Fruit fly (Drosophila melanogaster) whole organism, embryonic: ENCODE data around the gene CG31189.

Experiments
- Abd-B ChIP-seq: fragments of 200-800 bp; sonication (Bioruptor generic); optimal IDR thresholded peaks from 2 replicates; lab custom pipeline; 2018; ENCODE audit warnings: missing biosample characterization, mild to moderate bottlenecking, missing genetic modification characterization, moderate library complexity
- CG10147 ChIP-seq: fragments of 200-800 bp; sonication (Bioruptor generic); optimal IDR thresholded peaks from 2 replicates; lab custom pipeline; 2019; ENCODE audit warnings: missing biosample characterization, mild to moderate bottlenecking, missing genetic modification characterization, moderate library complexity
- CG10321 ChIP-seq: fragments of 200-800 bp; sonication (Bioruptor generic); IDR thresholded peaks from 2 replicates; pipeline ENCODE4 v1.3.6; 2022; ENCODE audit warnings: missing biosample characterization, missing genetic modification characterization
- CG11456 ChIP-seq: fragments of 200-800 bp; sonication (Bioruptor generic); IDR thresholded peaks from 3 replicates; pipeline ENCODE4 v1.3.6; 2022; ENCODE audit warnings: missing biosample characterization, missing genetic modification characterization
- CG12071 ChIP-seq: fragments of 200-800 bp; sonication (Bioruptor generic); optimal IDR thresholded peaks from 3 replicates; lab custom pipeline; 2018; ENCODE audit warnings: missing biosample characterization, mild to moderate bottlenecking, missing genetic modification characterization
- CG1233 ChIP-seq: fragments of 200-800 bp; sonication (Bioruptor generic); optimal IDR thresholded peaks from 4 replicates; lab custom pipeline; 2018; ENCODE audit warnings: missing biosample characterization, mild to moderate bottlenecking, missing genetic modification characterization
- CG12942 ChIP-seq: fragments of 200-800 bp; sonication (Bioruptor generic); optimal IDR thresholded peaks from 3 replicates; lab custom pipeline; 2016; ENCODE audit warnings: missing biosample characterization, missing genetic modification characterization
- CG13287 ChIP-seq: fragments of 200-800 bp; sonication (Bioruptor generic); IDR thresholded peaks from 2 replicates; pipeline ENCODE4 v1.3.6; 2022; ENCODE audit warnings: missing biosample characterization, missing genetic modification characterization; ENCODE audit not compliant: partially characterized antibody
- CG14050 ChIP-seq: fragments of 200-800 bp; sonication (Bioruptor generic); IDR thresholded peaks from 3 replicates; pipeline ENCODE4 v1.3.6; 2022; ENCODE audit warnings: missing biosample characterization, missing genetic modification characterization
- CG14441 ChIP-seq: fragments of 200-800 bp; sonication (Bioruptor generic); IDR thresholded peaks from 2 replicates; pipeline ENCODE4 v1.3.6; 2022; ENCODE audit warnings: missing biosample characterization, missing genetic modification characterization
- CG14667 ChIP-seq: fragments of 200-800 bp; sonication (Bioruptor generic); IDR thresholded peaks from 2 replicates; pipeline ENCODE4 v1.3.6; 2022; ENCODE audit warnings: missing biosample characterization, missing genetic modification characterization
- CG15269 ChIP-seq: fragments of 200-800 bp; sonication (Bioruptor generic); optimal IDR thresholded peaks from 2 replicates; lab custom pipeline; 2018; ENCODE audit warnings: missing biosample characterization, mild to moderate bottlenecking, missing genetic modification characterization, moderate library complexity
- CG17328 ChIP-seq: fragments of 200-800 bp; sonication (Bioruptor generic); IDR thresholded peaks from 2 replicates; pipeline ENCODE4 v1.3.6; 2022; ENCODE audit warnings: missing biosample characterization, missing genetic modification characterization
- CG17802 ChIP-seq: fragments of 200-800 bp; sonication (Bioruptor generic); optimal IDR thresholded peaks from 2 replicates; lab custom pipeline; 2018; ENCODE audit warnings: missing biosample characterization, mild to moderate bottlenecking, missing genetic modification characterization, moderate library complexity
- CG1832 ChIP-seq: fragments of 200-800 bp; sonication (Bioruptor generic); optimal IDR thresholded peaks from 2 replicates; lab custom pipeline; 2017; ENCODE audit warnings: missing biosample characterization, mild to moderate bottlenecking, missing genetic modification characterization, inconsistent platforms
- CG4424 ChIP-seq: fragments of 200-800 bp; sonication (Bioruptor generic); optimal IDR thresholded peaks from 3 replicates; lab custom pipeline; 2016; ENCODE audit warnings: missing biosample characterization, missing genetic modification characterization
- CG6175 ChIP-seq: fragments of 200-800 bp; sonication (Bioruptor generic); IDR thresholded peaks from 3 replicates; pipeline ENCODE4 v1.3.6; 2022; ENCODE audit warnings: missing biosample characterization, missing genetic modification characterization
- CG7271 ChIP-seq: fragments of 200-800 bp; sonication (Bioruptor generic); optimal IDR thresholded peaks from 2 replicates; lab custom pipeline; 2018; ENCODE audit warnings: missing biosample characterization, mild to moderate bottlenecking, missing genetic modification characterization, moderate library complexity
- CG7839 ChIP-seq: fragments of 200-800 bp; sonication (Bioruptor generic); optimal IDR thresholded peaks from 3 replicates; lab custom pipeline; 2018; ENCODE audit warnings: missing biosample characterization, mild to moderate bottlenecking, missing genetic modification characterization, moderate library complexity
- CG8281 ChIP-seq: fragments of 200-800 bp; sonication (Bioruptor generic); optimal IDR thresholded peaks from 2 replicates; lab custom pipeline; 2018; ENCODE audit warnings: missing biosample characterization, mild to moderate bottlenecking, missing genetic modification characterization, moderate library complexity
- CG9215 ChIP-seq: fragments of 200-800 bp; sonication (Bioruptor generic); IDR thresholded peaks from 2 replicates; pipeline ENCODE4 v1.3.6; 2022; ENCODE audit warnings: missing biosample characterization, missing genetic modification characterization
- CkIIα-i1 ChIP-seq: fragments of 200-800 bp; sonication (Bioruptor generic); IDR thresholded peaks from 2 replicates; pipeline ENCODE4 v1.3.6; 2022; ENCODE audit warnings: missing biosample characterization, missing genetic modification characterization
- Dip3 ChIP-seq: fragments of 200-800 bp; sonication (Bioruptor generic); optimal IDR thresholded peaks from 3 replicates; lab custom pipeline; 2016; ENCODE audit warnings: missing biosample characterization, missing genetic modification characterization
- E2f2 ChIP-seq: fragments of 200-800 bp; sonication (Bioruptor generic); IDR thresholded peaks from 2 replicates; pipeline ENCODE4 v1.3.6; 2022; ENCODE audit warnings: missing biosample characterization, missing genetic modification characterization
- Hand ChIP-seq: fragments of 200-800 bp; sonication (Bioruptor generic); optimal IDR thresholded peaks from 2 replicates; lab custom pipeline; 2017; ENCODE audit warnings: mild to moderate bottlenecking, missing biosample characterization, missing genetic modification reagents, missing genetic modification characterization
- Hey ChIP-seq: fragments of 200-800 bp; sonication (Bioruptor generic); optimal IDR thresholded peaks from 3 replicates; lab custom pipeline; 2018; ENCODE audit warnings: missing biosample characterization, mild to moderate bottlenecking, missing genetic modification characterization
- Hr51 ChIP-seq, 2 experiments: fragments of 200-800 bp; sonication (Bioruptor generic); optimal IDR thresholded peaks; 2 replicates in 1 of 2; 3 replicates in 1 of 2; lab custom pipeline; 2016 to 2018; ENCODE audit warnings: missing biosample characterization in 2 of 2, missing genetic modification characterization in 2 of 2, mild to moderate bottlenecking in 1 of 2, moderate library complexity in 1 of 2
- Oli ChIP-seq: fragments of 200-800 bp; sonication (Bioruptor generic); optimal IDR thresholded peaks from 2 replicates; lab custom pipeline; 2018; ENCODE audit warnings: missing biosample characterization, mild to moderate bottlenecking, missing genetic modification characterization, moderate library complexity
- Xrp1 ChIP-seq: fragments of 200-800 bp; sonication (Bioruptor generic); IDR thresholded peaks from 2 replicates; pipeline ENCODE4 v1.3.6; 2022; ENCODE audit warnings: missing biosample characterization, missing genetic modification characterization
- ara ChIP-seq: fragments of 200-800 bp; sonication (Bioruptor generic); IDR thresholded peaks from 2 replicates; pipeline ENCODE4 v1.3.6; 2022; ENCODE audit warnings: missing biosample characterization, missing genetic modification characterization
- ato ChIP-seq: fragments of 200-800 bp; sonication (Bioruptor generic); IDR thresholded peaks from 2 replicates; pipeline ENCODE4 v1.3.6; 2022; ENCODE audit warnings: missing biosample characterization, missing genetic modification characterization; ENCODE audit not compliant: partially characterized antibody
- crc ChIP-seq: fragments of 200-800 bp; sonication (Bioruptor generic); optimal IDR thresholded peaks from 2 replicates; lab custom pipeline; 2016; ENCODE audit warnings: missing biosample characterization, missing genetic modification characterization
- crol ChIP-seq: fragments of 200-800 bp; sonication (Bioruptor generic); IDR thresholded peaks from 2 replicates; pipeline ENCODE4 v1.3.6; 2022; ENCODE audit warnings: missing biosample characterization, missing genetic modification characterization
- da ChIP-seq: fragments of 200-800 bp; sonication (Bioruptor generic); optimal IDR thresholded peaks from 2 replicates; lab custom pipeline; 2016; ENCODE audit warnings: missing biosample characterization, missing genetic modification characterization
- dmrt11E ChIP-seq: fragments of 200-800 bp; sonication (Bioruptor generic); optimal IDR thresholded peaks from 3 replicates; lab custom pipeline; 2018; ENCODE audit warnings: missing biosample characterization, mild to moderate bottlenecking, missing genetic modification characterization, moderate library complexity
- exex ChIP-seq: fragments of 200-800 bp; sonication (Bioruptor generic); optimal IDR thresholded peaks from 4 replicates; lab custom pipeline; 2018; ENCODE audit warnings: missing biosample characterization, mild to moderate bottlenecking, missing genetic modification characterization, moderate library complexity
- gcm ChIP-seq: fragments of 200-800 bp; sonication (Bioruptor generic); optimal IDR thresholded peaks from 2 replicates; lab custom pipeline; 2019; ENCODE audit warnings: missing biosample characterization, mild to moderate bottlenecking, missing genetic modification characterization, moderate library complexity
- gcm2 ChIP-seq: fragments of 200-800 bp; sonication (Bioruptor generic); optimal IDR thresholded peaks from 2 replicates; lab custom pipeline; 2016; ENCODE audit warnings: missing biosample characterization, missing genetic modification characterization
- jigr1 ChIP-seq: fragments of 200-800 bp; sonication (Bioruptor generic); IDR thresholded peaks from 3 replicates; pipeline ENCODE4 v1.3.6; 2022; ENCODE audit warnings: missing biosample characterization, missing genetic modification characterization
- kay ChIP-seq: fragments of 200-800 bp; sonication (Bioruptor generic); optimal IDR thresholded peaks from 2 replicates; lab custom pipeline; 2016; ENCODE audit warnings: missing biosample characterization, missing genetic modification characterization
- oc ChIP-seq: fragments of 200-800 bp; sonication (Bioruptor generic); optimal IDR thresholded peaks from 2 replicates; lab custom pipeline; 2018; ENCODE audit warnings: missing biosample characterization, mild to moderate bottlenecking, missing genetic modification characterization, moderate library complexity
- pum ChIP-seq: fragments of 200-800 bp; sonication (Bioruptor generic); optimal IDR thresholded peaks from 2 replicates; lab custom pipeline; 2016; ENCODE audit warnings: missing biosample characterization, missing genetic modification characterization
- sd ChIP-seq: fragments of 200-800 bp; sonication (Bioruptor generic); optimal IDR thresholded peaks from 3 replicates; lab custom pipeline; 2018; ENCODE audit warnings: missing biosample characterization, mild to moderate bottlenecking, missing genetic modification characterization, moderate library complexity
- sens-2 ChIP-seq: fragments of 200-800 bp; sonication (Bioruptor generic); IDR thresholded peaks from 2 replicates; pipeline ENCODE4 v1.3.6; 2022; ENCODE audit warnings: missing biosample characterization, missing genetic modification characterization
- sima ChIP-seq: fragments of 200-800 bp; sonication (Bioruptor generic); optimal IDR thresholded peaks from 2 replicates; lab custom pipeline; 2016; ENCODE audit warnings: missing biosample characterization, missing genetic modification characterization
- sr ChIP-seq: fragments of 200-800 bp; sonication (Bioruptor generic); IDR thresholded peaks from 3 replicates; pipeline ENCODE4 v1.3.6; 2022; ENCODE audit warnings: missing biosample characterization, missing genetic modification characterization
- zf30C ChIP-seq: fragments of 200-800 bp; sonication (Bioruptor generic); optimal IDR thresholded peaks from 3 replicates; lab custom pipeline; 2018; ENCODE audit warnings: missing biosample characterization, mild to moderate bottlenecking, missing genetic modification characterization

Gene CG31189

DNA sequence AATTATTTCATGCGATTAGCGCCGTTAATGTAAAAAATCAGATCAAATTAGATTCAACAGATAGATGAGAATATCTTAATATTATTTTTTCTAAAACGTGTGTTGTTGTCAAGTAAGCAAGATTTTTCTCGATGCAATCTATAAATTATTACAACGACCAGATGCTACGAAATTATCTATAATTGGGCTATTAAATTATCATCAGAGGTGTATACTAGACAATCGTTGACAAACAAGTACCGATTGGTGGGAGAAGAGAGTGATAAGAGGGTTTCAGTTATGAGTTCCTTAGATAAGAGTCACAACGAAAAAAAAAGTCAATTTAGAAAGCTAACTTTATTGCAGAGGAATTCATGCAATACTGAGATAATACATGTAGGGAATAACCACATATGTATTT is 21.9 kb upstream of the CG31189 start:
- TF ChIP-seq Abd-B (GFP tag; lab: Kevin White, UChicago), result no peak
- peak; percentile 67 for TF ChIP-seq exex (tag; lab: Kevin White, UChicago)

dm6 chr3R:21066469-21067284 is 21.0 kb upstream of the CG31189 start:
- no peak for TF ChIP-seq CkIIα-i1 (GFP tag; lab: Robert Waterston, UW)
- no peak for TF ChIP-seq pum (GFP tag; lab: Kevin White, UChicago)
- TF ChIP-seq sr (GFP tag; lab: Robert Waterston, UW), result no peak
- TF ChIP-seq CG14050 (GFP tag; lab: Robert Waterston, UW), result no peak
- no peak for TF ChIP-seq sima (GFP tag; lab: Kevin White, UChicago)
- TF ChIP-seq zf30C (GFP tag; lab: Kevin White, UChicago), result no peak
- TF ChIP-seq CG17802, result no peak
- TF ChIP-seq crc (GFP tag; lab: Kevin White, UChicago), result no peak
- TF ChIP-seq Abd-B (GFP tag; lab: Kevin White, UChicago), result no peak
- TF ChIP-seq oc, result peak; percentile 18
- TF ChIP-seq CG10147 (GFP tag; lab: Kevin White, UChicago), result no peak
- TF ChIP-seq CG7271 (tag; lab: Kevin White, UChicago), result no peak
- TF ChIP-seq sd (tag; lab: Kevin White, UChicago), result peak; percentile 3
- no peak for TF ChIP-seq Hr51 (GFP tag; optimal IDR thresholded peaks at IDR 0.05; lab: Kevin White, UChicago)
- TF ChIP-seq CG9215 (GFP tag; lab: Robert Waterston, UW), result no peak
- TF ChIP-seq da (GFP tag; lab: Kevin White, UChicago), result no peak
- TF ChIP-seq E2f2 (GFP tag; lab: Robert Waterston, UW), result 0 out of 2 replicates have a peak, but pooled peaks have one; percentile 28
- no peak for TF ChIP-seq Hand (GFP tag; lab: Kevin White, UChicago)
- no peak for TF ChIP-seq CG10321 (GFP tag; lab: Robert Waterston, UW)
- no peak for TF ChIP-seq CG11456 (GFP tag; lab: Robert Waterston, UW)
- TF ChIP-seq CG13287 (GFP tag; lab: Robert Waterston, UW), result no peak
- peak; percentile 8 for TF ChIP-seq exex (tag; lab: Kevin White, UChicago)
- no peak for TF ChIP-seq CG4424
- no peak for TF ChIP-seq CG15269 (tag; lab: Kevin White, UChicago)
- TF ChIP-seq crol (GFP tag; lab: Robert Waterston, UW), result 0 out of 2 replicates have a peak, but pooled peaks have one; percentile 15
- no peak for TF ChIP-seq Oli
- TF ChIP-seq kay (GFP tag; lab: Kevin White, UChicago), result no peak
- TF ChIP-seq CG6175 (GFP tag; lab: Robert Waterston, UW), result no peak
- no peak for TF ChIP-seq CG17328 (GFP tag; lab: Robert Waterston, UW)
- TF ChIP-seq CG1233, result no peak
- no peak for TF ChIP-seq Dip3 (GFP tag; lab: Kevin White, UChicago)
- no peak for TF ChIP-seq ato (GFP tag; lab: Robert Waterston, UW)
- TF ChIP-seq CG1832 (GFP tag; lab: Kevin White, UChicago), result no peak
- TF ChIP-seq CG12071 (GFP tag; lab: Kevin White, UChicago), result no peak
- TF ChIP-seq CG7839 (tag; lab: Kevin White, UChicago), result no peak
- no peak for TF ChIP-seq CG14441
- no peak for TF ChIP-seq CG14667 (GFP tag; lab: Robert Waterston, UW)
- no peak for TF ChIP-seq dmrt11E (tag; lab: Kevin White, UChicago)
- no peak for TF ChIP-seq jigr1 (GFP tag; lab: Robert Waterston, UW)
- TF ChIP-seq gcm (GFP tag; lab: Kevin White, UChicago), result no peak
- no peak for TF ChIP-seq CG8281 (tag; lab: Kevin White, UChicago)
- TF ChIP-seq ara (GFP tag; lab: Robert Waterston, UW), result no peak
- TF ChIP-seq Xrp1, result no peak
- TF ChIP-seq sens-2 (GFP tag; lab: Robert Waterston, UW), result no peak
- no peak for TF ChIP-seq gcm2 (GFP tag; lab: Kevin White, UChicago)
- no peak for TF ChIP-seq CG12942 (GFP tag; lab: Kevin White, UChicago)
- TF ChIP-seq Hey (tag; lab: Kevin White, UChicago), result no peak
